Worm (Caenorhabditis elegans) whole organism, L4/young adult: Measurements from ENCODE around the gene R11D1.1.

Experiments used
- W03F9.2 ChIP-seq: fragments of 150-350 bp; optimal IDR thresholded peaks from 2 replicates; lab custom pipeline; 2014; ENCODE audit warnings: missing biosample characterization, missing genetic modification characterization
- dao-5 ChIP-seq: sonication (generic microtip); optimal IDR thresholded peaks from 2 replicates; lab custom pipeline; 2016; ENCODE audit warnings: missing genotype, missing genetic modification characterization, moderate library complexity, missing compliant biosample characterization
- him-1 ChIP-seq: sonication (generic microtip); optimal IDR thresholded peaks from 2 replicates; lab custom pipeline; 2016; ENCODE audit warnings: missing genotype, missing genetic modification reagents, missing genetic modification characterization, missing compliant biosample characterization

- TF ChIP-seq him-1 (no peak), dao-5 (tag; lab: Kevin White, UChicago) (no peak), W03F9.2 (tag; lab: Kevin White, UChicago) (no peak)
Measured at ce11 chrV:12714120-12714519, 9.9 kb downstream of the R11D1.1 start, which contains the start of gene R11D1.4.
